Fruit fly (Drosophila melanogaster) whole organism, embryonic: Measurements from ENCODE around the gene Jon25Bi.

Experiments
- CG10431 ChIP-seq: fragments of 200-800 bp; sonication (Bioruptor generic); optimal IDR thresholded peaks from 3 replicates; lab custom pipeline; 2018; ENCODE audit warnings: missing biosample characterization, mild to moderate bottlenecking, missing genetic modification characterization
- CG13123 ChIP-seq: fragments of 200-800 bp; sonication (Bioruptor generic); optimal IDR thresholded peaks from 2 replicates; lab custom pipeline; 2016; ENCODE audit warnings: missing biosample characterization, missing genetic modification characterization
- CG9609 ChIP-seq: fragments of 200-800 bp; sonication (Bioruptor generic); optimal IDR thresholded peaks from 3 replicates; lab custom pipeline; 2016; ENCODE audit warnings: missing biosample characterization, missing genetic modification characterization
- Dfd ChIP-seq, 2 experiments: fragments of >200 bp; optimal IDR thresholded peaks; 2 replicates each; lab custom pipeline; 2017; ENCODE audit warnings: missing biosample characterization in 2 of 2, missing genetic modification characterization in 2 of 2
- E2f2 ChIP-seq: fragments of 200-800 bp; sonication (Bioruptor generic); IDR thresholded peaks from 2 replicates; pipeline ENCODE4 v1.3.6; 2022; ENCODE audit warnings: missing biosample characterization, missing genetic modification characterization
- Gug ChIP-seq: fragments of 200-800 bp; sonication (Bioruptor generic); IDR thresholded peaks from 4 replicates; pipeline ENCODE4 v1.3.6; 2022; ENCODE audit warnings: missing biosample characterization, missing genetic modification characterization
- ac ChIP-seq: fragments of 200-800 bp; sonication (Bioruptor generic); optimal IDR thresholded peaks from 3 replicates; lab custom pipeline; 2017; ENCODE audit warnings: missing biosample characterization, mild to moderate bottlenecking, missing genetic modification characterization
- bbx ChIP-seq: fragments of 200-800 bp; sonication (Bioruptor generic); IDR thresholded peaks from 2 replicates; pipeline ENCODE4 v1.3.6; 2022; ENCODE audit warnings: missing biosample characterization, missing genetic modification characterization; ENCODE audit not compliant: partially characterized antibody
- cg ChIP-seq: fragments of 200-800 bp; sonication (Bioruptor generic); optimal IDR thresholded peaks from 3 replicates; lab custom pipeline; 2019; ENCODE audit warnings: missing biosample characterization, mild to moderate bottlenecking, missing genetic modification characterization, moderate library complexity
- dati ChIP-seq: fragments of 200-800 bp; sonication (Bioruptor generic); IDR thresholded peaks from 2 replicates; pipeline ENCODE4 v1.3.6; 2022; ENCODE audit warnings: missing biosample characterization, missing genetic modification characterization

DNA sequence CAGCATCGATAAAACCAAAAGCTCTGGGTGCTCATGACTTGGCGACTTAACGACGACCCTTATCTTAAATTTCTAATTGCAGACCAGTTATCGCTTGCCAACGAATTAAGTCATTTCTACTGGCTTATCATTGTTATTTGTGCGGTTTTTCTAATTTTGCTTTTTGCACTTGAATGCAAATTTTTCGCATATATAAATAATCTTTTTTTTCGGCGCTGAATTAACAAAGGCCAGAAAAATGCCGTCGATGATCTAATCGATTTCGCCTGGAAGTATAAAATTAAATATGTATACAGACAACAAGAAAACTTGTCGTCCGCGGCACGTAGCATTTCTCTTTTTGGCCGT is 46.6 kb upstream of the Jon25Bi start:
- TF ChIP-seq Dfd (GFP tag; optimal IDR thresholded peaks at IDR 0.05; lab: Kevin White, UChicago) (no peak), CG9609 (GFP tag; lab: Kevin White, UChicago) (no peak), E2f2 (GFP tag; lab: Robert Waterston, UW) (no peak), ac (GFP tag; lab: Kevin White, UChicago) (no peak), dati (GFP tag; lab: Robert Waterston, UW) (no peak), cg (GFP tag; lab: Kevin White, UChicago) (no peak), CG13123 (GFP tag; lab: Kevin White, UChicago) (no peak), CG10431 (no peak), Gug (no peak), bbx (no peak)
